Worm (Caenorhabditis elegans) whole organism, young adult: ENCODE results near the gene cyb-1.
A peak's percentile ranks its signal among the peaks of the same experiment; 100 is the strongest.
"Not testable (repeated sequence)": the region's sequence is repeated elsewhere in the genome, so short reads cannot be mapped to it uniquely, and the experiment has no call there.

ENCODE experiments used
- B0035.1 ChIP-seq: sonication (generic microtip); optimal IDR thresholded peaks from 2 replicates; lab custom pipeline; 2016; ENCODE audit warnings: missing genetic modification characterization, mild to moderate bottlenecking, missing compliant biosample characterization, missing genotype, missing genetic modification reagents
- B0261.1 ChIP-seq: sonication (generic microtip); optimal IDR thresholded peaks from 2 replicates; lab custom pipeline; 2016; ENCODE audit warnings: mild to moderate bottlenecking, missing genetic modification characterization, moderate library complexity, missing compliant biosample characterization
- D2030.7 ChIP-seq: fragments of 200-800 bp; sonication (Bioruptor generic); IDR thresholded peaks from 2 replicates; pipeline ENCODE4 v1.3.6; 2022; ENCODE audit warnings: missing genetic modification reagents, missing genetic modification characterization, missing compliant biosample characterization
- F22D6.2 ChIP-seq: sonication (generic microtip); optimal IDR thresholded peaks from 2 replicates; lab custom pipeline; 2016; ENCODE audit warnings: mild to moderate bottlenecking, missing genetic modification characterization, missing compliant biosample characterization
- F39B2.1 ChIP-seq: fragments of 200-800 bp; sonication (Bioruptor generic); IDR thresholded peaks from 2 replicates; pipeline ENCODE4 v1.3.6; 2022; ENCODE audit warnings: missing genetic modification reagents, missing genetic modification characterization, missing compliant biosample characterization
- F49E8.2 ChIP-seq: sonication (generic microtip); optimal IDR thresholded peaks from 3 replicates; lab custom pipeline; 2017; ENCODE audit warnings: missing genetic modification characterization, mild to moderate bottlenecking, missing compliant biosample characterization, antibody characterized with exemption, moderate library complexity; ENCODE audit not compliant: insufficient read depth
- F57C9.4 ChIP-seq: sonication (generic microtip); optimal IDR thresholded peaks from 2 replicates; lab custom pipeline; 2017; ENCODE audit warnings: mild to moderate bottlenecking, missing genetic modification characterization, missing compliant biosample characterization
- K11D2.4 ChIP-seq: fragments of 200-800 bp; sonication (Bioruptor generic); IDR thresholded peaks from 2 replicates; pipeline ENCODE4 v1.3.6; 2022; ENCODE audit warnings: missing genetic modification reagents, missing genetic modification characterization, missing compliant biosample characterization
- T26A5.8 ChIP-seq: sonication (generic microtip); optimal IDR thresholded peaks from 2 replicates; lab custom pipeline; 2016; ENCODE audit warnings: missing genetic modification characterization, missing compliant biosample characterization
- Y53G8AR.9 ChIP-seq: fragments of 200-800 bp; sonication (Bioruptor generic); conservative IDR thresholded peaks from 2 replicates; pipeline ENCODE4 v1.3.6; 2022; ENCODE audit warnings: missing genetic modification reagents, missing genetic modification characterization, missing compliant biosample characterization
- Y56A3A.18 ChIP-seq: fragments of 200-800 bp; sonication (Bioruptor generic); IDR thresholded peaks from 2 replicates; pipeline ENCODE4 v1.3.6; 2022; ENCODE audit warnings: missing genetic modification reagents, missing genetic modification characterization, missing compliant biosample characterization
- Y79H2A.3 ChIP-seq: fragments of 200-800 bp; sonication (Bioruptor generic); conservative IDR thresholded peaks from 2 replicates; pipeline ENCODE4 v1.3.6; 2022; ENCODE audit warnings: missing genetic modification reagents, missing genetic modification characterization, missing compliant biosample characterization
- aptf-2 ChIP-seq: fragments of 200-800 bp; sonication (Bioruptor generic); conservative IDR thresholded peaks from 2 replicates; pipeline ENCODE4 v1.3.6; 2022; ENCODE audit warnings: missing genetic modification reagents, missing genetic modification characterization, missing compliant biosample characterization
- attf-3 ChIP-seq: fragments of 200-800 bp; sonication (Bioruptor generic); conservative IDR thresholded peaks from 2 replicates; pipeline ENCODE4 v1.3.6; 2022; ENCODE audit warnings: missing genetic modification reagents, missing genetic modification characterization, missing compliant biosample characterization
- ccch-3 ChIP-seq: fragments of 200-800 bp; sonication (Bioruptor generic); optimal IDR thresholded peaks from 2 replicates; lab custom pipeline; 2018; ENCODE audit warnings: mild to moderate bottlenecking, missing genetic modification characterization, missing compliant biosample characterization
- ceh-40 ChIP-seq: fragments of 200-800 bp; sonication (Bioruptor generic); IDR thresholded peaks from 2 replicates; pipeline ENCODE4 v1.3.6; 2022; ENCODE audit warnings: missing genetic modification characterization, missing compliant biosample characterization
- nhr-27 ChIP-seq: fragments of 200-800 bp; sonication (Bioruptor generic); optimal IDR thresholded peaks from 2 replicates; lab custom pipeline; 2018; ENCODE audit warnings: mild to moderate bottlenecking, missing genetic modification characterization, moderate library complexity, missing compliant biosample characterization
- nhr-80 ChIP-seq: sonication (generic microtip); optimal IDR thresholded peaks from 2 replicates; lab custom pipeline; 2016; ENCODE audit warnings: missing genetic modification characterization, missing compliant biosample characterization
- pbrm-1 ChIP-seq: fragments of 200-800 bp; sonication (Bioruptor generic); IDR thresholded peaks from 2 replicates; pipeline ENCODE4 v1.3.6; 2022; ENCODE audit warnings: missing genetic modification reagents, missing genetic modification characterization, missing compliant biosample characterization
- pha-4 ChIP-seq: fragments of 150-350 bp; sonication (generic microtip); optimal IDR thresholded peaks from 2 replicates; lab custom pipeline; 2014; ENCODE audit warnings: missing biosample characterization, missing genetic modification reagents, missing genetic modification characterization
- repo-1 ChIP-seq: sonication (generic microtip); optimal IDR thresholded peaks from 2 replicates; lab custom pipeline; 2017; ENCODE audit warnings: mild to moderate bottlenecking, missing genetic modification characterization, missing compliant biosample characterization
- sdz-38 ChIP-seq: sonication (generic microtip); optimal IDR thresholded peaks from 2 replicates; lab custom pipeline; 2016; ENCODE audit warnings: missing genotype, missing genetic modification characterization, missing compliant biosample characterization
- tbp1 ChIP-seq: fragments of 200-800 bp; sonication (Bioruptor generic); optimal IDR thresholded peaks from 2 replicates; lab custom pipeline; 2018; ENCODE audit warnings: mild to moderate bottlenecking, missing genetic modification characterization, missing compliant biosample characterization
- tlf-1 ChIP-seq: fragments of 200-800 bp; sonication (Bioruptor generic); optimal IDR thresholded peaks from 2 replicates; lab custom pipeline; 2018; ENCODE audit warnings: mild to moderate bottlenecking, missing genetic modification characterization, missing compliant biosample characterization
- ztf-18 ChIP-seq: sonication (generic microtip); optimal IDR thresholded peaks from 2 replicates; lab custom pipeline; 2016; ENCODE audit warnings: missing genotype, mild to moderate bottlenecking, missing genetic modification characterization, missing compliant biosample characterization
- ztf-6 ChIP-seq: fragments of 200-800 bp; sonication (Bioruptor generic); IDR thresholded peaks from 2 replicates; pipeline ENCODE4 v1.3.6; 2022; ENCODE audit warnings: missing genetic modification reagents, missing genetic modification characterization, missing compliant biosample characterization

cyb-1 gene

DNA sequence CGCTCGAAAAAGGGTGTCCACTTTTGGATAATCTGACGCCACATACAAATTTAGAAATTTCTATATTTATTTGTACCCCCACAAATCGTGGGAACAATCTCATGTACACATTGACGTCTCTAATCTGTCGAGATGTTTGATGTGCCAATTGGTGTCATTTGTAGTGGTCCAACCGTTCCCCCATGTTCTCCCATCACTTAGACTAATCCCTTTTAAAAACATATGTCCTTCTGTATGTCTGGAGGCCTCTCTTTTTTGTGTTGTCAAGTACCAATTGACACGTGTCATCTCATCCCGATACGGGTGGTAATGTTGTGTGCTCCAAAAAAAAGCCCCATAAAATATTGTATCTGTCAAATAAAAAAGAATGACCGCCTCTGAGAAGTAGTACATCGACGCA lies 10.3 kb downstream of the cyb-1 start (continued):
- TF ChIP-seq tlf-1 (GFP tag; lab: Kevin White, UChicago) (no peak), Y56A3A.18 (no peak), D2030.7 (GFP tag; lab: Robert Waterston, UW) (no peak), F57C9.4 (tag; lab: Kevin White, UChicago) (no peak), B0035.1 (no peak), pha-4 (tag; lab: Kevin White, UChicago) (no peak)

- TF ChIP-seq repo-1 (tag; lab: Kevin White, UChicago) = no peak
Measured at ce11 chrIV:10750041-10750440, 15.0 kb downstream of the cyb-1 start, which contains the start of gene T25B9.1. Gene T25B9.1 (minus strand): TSS chrIV:10750141.

DNA sequence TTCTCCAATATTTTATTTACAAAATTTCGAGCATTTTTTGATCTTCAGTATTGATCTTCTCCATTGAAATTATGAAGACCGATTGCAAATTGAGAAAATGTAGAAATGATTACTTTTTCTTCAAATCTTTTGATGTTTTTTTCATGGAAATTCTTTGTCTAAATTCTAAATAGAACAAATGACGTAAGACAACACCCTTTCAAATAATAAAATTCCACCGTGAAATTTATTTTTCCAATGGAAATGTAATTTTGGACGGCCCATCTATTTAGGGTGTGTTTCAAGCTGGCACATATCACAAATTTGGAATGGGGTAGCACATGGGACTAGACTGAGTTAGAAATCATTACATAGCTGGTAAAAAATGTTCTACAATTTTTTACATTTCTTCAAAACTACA lies 16.7 kb downstream of the cyb-1 start, which contains the start of gene T25B9.2:
TSS of gene T25B9.2 (minus strand) at position 101 of the 400 bp plus-strand sequence.
- TF ChIP-seq ccch-3 (GFP tag; lab: Kevin White, UChicago); B0035.1; Y53G8AR.9 (GFP tag; lab: Robert Waterston, UW): not testable (repeated sequence)

DNA sequence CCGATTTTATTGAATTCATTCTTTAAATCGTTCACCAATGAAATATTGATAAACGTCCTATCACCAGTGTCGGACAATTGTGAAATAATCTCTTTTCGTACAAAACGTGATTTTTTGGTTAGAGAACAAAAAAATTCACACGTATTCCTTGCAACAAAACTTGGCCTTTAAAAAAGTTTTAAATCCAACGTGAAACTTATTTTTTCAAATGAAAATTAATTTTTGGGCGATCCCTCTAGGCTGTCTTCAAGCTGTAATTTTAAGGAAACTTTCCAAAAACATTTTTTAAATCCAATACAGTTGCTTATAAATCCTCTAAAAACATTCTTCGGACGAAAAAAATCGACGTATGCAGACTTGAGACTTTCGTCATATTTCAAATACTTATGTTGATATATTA lies 19.7 kb downstream of the cyb-1 start, which contains the start of gene T25B9.5:
TSS of gene T25B9.5 (minus strand) at position 101 of the 400 bp plus-strand sequence.
- TF ChIP-seq F39B2.1 (GFP tag; lab: Robert Waterston, UW) (no peak), F49E8.2 (no peak), F22D6.2 (tag; lab: Kevin White, UChicago) (no peak), ccch-3 (GFP tag; lab: Kevin White, UChicago) (no peak), ztf-6 (no peak), B0035.1 (no peak)
- TF ChIP-seq, all 124 proteins: peak for 0

DNA sequence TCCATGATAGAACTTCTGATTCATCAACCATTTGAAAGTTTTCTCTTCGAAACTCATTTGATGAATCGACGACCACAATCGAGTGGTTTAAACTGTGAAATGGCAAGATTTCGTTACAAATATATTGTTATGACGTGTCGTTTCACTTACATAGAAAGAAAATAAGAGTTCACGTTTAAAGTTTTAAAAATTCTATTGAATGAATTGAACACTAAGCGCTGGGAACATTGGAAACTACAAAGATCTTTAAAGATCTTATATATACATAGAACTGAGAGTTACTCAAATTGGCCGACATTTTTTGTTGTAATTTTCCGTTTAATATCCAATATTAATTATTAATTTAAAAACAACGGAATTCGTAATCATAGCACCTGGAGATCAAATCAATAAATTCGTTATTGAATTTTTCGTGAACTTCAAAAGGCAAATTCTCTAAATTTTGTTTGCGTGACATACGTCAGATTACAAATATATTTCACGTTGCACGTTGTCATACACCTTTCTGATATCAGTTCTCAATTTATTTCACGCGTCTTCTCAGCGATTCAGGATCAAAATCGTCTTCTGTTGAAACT lies 22.7 kb downstream of the cyb-1 start, which contains the start of the genes T25B9.4 and T25B9.6:
TSS of gene T25B9.4 (minus strand) at position 101 of the 578 bp plus-strand sequence.
TSS of gene T25B9.6 (plus strand) at position 528 of the 578 bp plus-strand sequence.
- TF ChIP-seq Y79H2A.3 (GFP tag; lab: Robert Waterston, UW) (no peak), T26A5.8 (tag; lab: Kevin White, UChicago) (no peak), pbrm-1 (GFP tag; lab: Robert Waterston, UW) (no peak), attf-3 (GFP tag; lab: Robert Waterston, UW) (no peak)
- TF ChIP-seq, all 124 proteins: peak for 0

- TF ChIP-seq ceh-40 (GFP tag; lab: Robert Waterston, UW) (no peak), B0261.1 (tag; lab: Kevin White, UChicago) (no peak), nhr-80 (peak; percentile 81), sdz-38 (tag; lab: Kevin White, UChicago) (no peak), ztf-18 (tag; lab: Kevin White, UChicago) (no peak), tbp1 (GFP tag; lab: Kevin White, UChicago) (peak; percentile 10), aptf-2 (GFP tag; lab: Robert Waterston, UW) (no peak), K11D2.4 (no peak), tlf-1 (GFP tag; lab: Kevin White, UChicago) (peak; percentile 12)
Measured at ce11 chrIV:10761344-10761743, 26.3 kb downstream of the cyb-1 start, which contains the start of gene ugt-54. Gene ugt-54 (plus strand): TSS chrIV:10761698.

ce11 chrIV:10764206-10764605 lies 29.2 kb downstream of the cyb-1 start, which contains the start of gene T25B9.11:
Gene T25B9.11 (plus strand): TSS chrIV:10764506.
- TF ChIP-seq nhr-80 = peak; percentile 32
- no peak for TF ChIP-seq nhr-27 (tag; lab: Kevin White, UChicago)
